Worm (Caenorhabditis elegans) whole organism, L1 larva: ENCODE measurements around the gene vrk-1.
A peak's percentile ranks its signal among the peaks of the same experiment; 100 is the strongest.

ENCODE experiments used
- F16B12.6 ChIP-seq: fragments of 150-350 bp; optimal IDR thresholded peaks from 2 replicates; lab custom pipeline; 2014; ENCODE audit warnings: missing biosample characterization, missing genetic modification characterization
- aha-1 ChIP-seq: fragments of 150-350 bp; optimal IDR thresholded peaks from 2 replicates; lab custom pipeline; 2014; ENCODE audit warnings: missing biosample characterization, missing genetic modification characterization
- alr-1 ChIP-seq: fragments of 200-800 bp; sonication (Bioruptor generic); optimal IDR thresholded peaks from 2 replicates; lab custom pipeline; 2018; ENCODE audit warnings: borderline replicate concordance, mild to moderate bottlenecking, missing genetic modification characterization, missing compliant biosample characterization
- blmp-1 ChIP-seq: fragments of 150-350 bp; optimal IDR thresholded peaks from 2 replicates; lab custom pipeline; 2014; ENCODE audit warnings: missing biosample characterization, missing genetic modification characterization
- ceh-82 ChIP-seq, 3 experiments: fragments of 150-350 bp in 1 of 3; sonication (generic microtip) in 2 of 3; optimal IDR thresholded peaks; 2 replicates each; lab custom pipeline; 2014 to 2017; ENCODE audit warnings: missing biosample characterization in 3 of 3, missing genetic modification characterization in 3 of 3
- dsc-1 ChIP-seq: sonication (generic microtip); optimal IDR thresholded peaks from 2 replicates; lab custom pipeline; 2016; ENCODE audit warnings: mild to moderate bottlenecking, missing genetic modification characterization, missing compliant biosample characterization
- efl-1 ChIP-seq, 4 experiments: fragments of 150-350 bp; optimal IDR thresholded peaks in 3 of 4; peaks in 1 of 4; 1 replicate in 1 of 4; 2 replicates in 3 of 4; lab custom pipeline; 2014; ENCODE audit warnings: missing biosample characterization in 2 of 4, missing genetic modification characterization in 2 of 4, missing genetic modification reagents in 2 of 4
- egl-13 ChIP-seq: sonication (generic microtip); optimal IDR thresholded peaks from 2 replicates; lab custom pipeline; 2016; ENCODE audit warnings: missing genotype, missing genetic modification reagents, missing genetic modification characterization, missing compliant biosample characterization
- fkh-10 ChIP-seq: sonication (generic microtip); optimal IDR thresholded peaks from 2 replicates; lab custom pipeline; 2017; ENCODE audit warnings: missing biosample characterization, missing genetic modification reagents, missing genetic modification characterization
- fkh-8 ChIP-seq: sonication (generic microtip); optimal IDR thresholded peaks from 2 replicates; lab custom pipeline; 2016; ENCODE audit warnings: mild to moderate bottlenecking, missing genetic modification characterization, missing compliant biosample characterization
- hlh-17 ChIP-seq: fragments of 200-800 bp; sonication (Bioruptor generic); optimal IDR thresholded peaks from 2 replicates; lab custom pipeline; 2018; ENCODE audit warnings: missing genetic modification characterization, mild to moderate bottlenecking, missing compliant biosample characterization, moderate library complexity, borderline replicate concordance
- hpl-2 ChIP-seq: fragments of 150-350 bp; optimal IDR thresholded peaks from 2 replicates; lab custom pipeline; 2014; ENCODE audit warnings: missing biosample characterization, missing genetic modification reagents, missing genetic modification characterization
- lin-13 ChIP-seq: fragments of 150-350 bp; optimal IDR thresholded peaks from 2 replicates; lab custom pipeline; 2014; ENCODE audit warnings: missing biosample characterization, missing genetic modification reagents, missing genetic modification characterization
- lin-14 ChIP-seq: fragments of 200-800 bp; sonication (Bioruptor generic); optimal IDR thresholded peaks from 2 replicates; lab custom pipeline; 2018; ENCODE audit warnings: mild to moderate bottlenecking, missing genetic modification characterization, moderate library complexity, missing compliant biosample characterization
- lin-15B ChIP-seq: fragments of 150-350 bp; sonication (generic microtip); optimal IDR thresholded peaks from 3 replicates; lab custom pipeline; 2014; ENCODE audit warnings: missing biosample characterization, missing genetic modification characterization
- lin-35 ChIP-seq, 2 experiments: fragments of 150-350 bp; optimal IDR thresholded peaks; 2 replicates each; lab custom pipeline; 2014; ENCODE audit warnings: missing biosample characterization in 2 of 2, missing genetic modification characterization in 2 of 2, missing genetic modification reagents in 2 of 2
- lsy-2 ChIP-seq, 2 experiments: fragments of 150-350 bp; optimal IDR thresholded peaks; 2 replicates each; lab custom pipeline; 2014; ENCODE audit warnings: missing biosample characterization in 2 of 2, missing genetic modification characterization in 2 of 2
- mef-2 ChIP-seq: fragments of 150-350 bp; optimal IDR thresholded peaks from 2 replicates; lab custom pipeline; 2014; ENCODE audit warnings: missing biosample characterization, missing genetic modification characterization
- mep-1 ChIP-seq: fragments of 150-350 bp; optimal IDR thresholded peaks from 2 replicates; lab custom pipeline; 2014; ENCODE audit warnings: missing biosample characterization, missing genetic modification characterization
- nhr-47 ChIP-seq: sonication (generic microtip); optimal IDR thresholded peaks from 2 replicates; lab custom pipeline; 2016; ENCODE audit warnings: mild to moderate bottlenecking, missing genetic modification characterization, moderate library complexity, missing compliant biosample characterization
- nhr-71 ChIP-seq: sonication (generic microtip); optimal IDR thresholded peaks from 2 replicates; lab custom pipeline; 2016; ENCODE audit warnings: mild to moderate bottlenecking, missing genetic modification characterization, moderate library complexity, missing compliant biosample characterization
- nhr-84 ChIP-seq: sonication (generic microtip); optimal IDR thresholded peaks from 2 replicates; lab custom pipeline; 2017; ENCODE audit warnings: missing biosample characterization, missing genetic modification characterization
- nhr-85 ChIP-seq: sonication (generic microtip); peaks from one replicate; lab custom pipeline; 2016; ENCODE audit warnings: missing genetic modification characterization, inconsistent platforms, missing compliant biosample characterization
- pag-3 ChIP-seq: sonication (generic microtip); optimal IDR thresholded peaks from 2 replicates; lab custom pipeline; 2017; ENCODE audit warnings: missing genetic modification characterization, mild to moderate bottlenecking, missing compliant biosample characterization, antibody characterized with exemption, borderline replicate concordance; ENCODE audit not compliant: insufficient read depth
- pqm-1 ChIP-seq: sonication (generic microtip); optimal IDR thresholded peaks from 3 replicates; lab custom pipeline; 2017; ENCODE audit warnings: missing biosample characterization, missing genetic modification characterization
- rnt-1 ChIP-seq: sonication (generic microtip); optimal IDR thresholded peaks from 2 replicates; lab custom pipeline; 2016; ENCODE audit warnings: mild to moderate bottlenecking, missing genetic modification characterization, moderate library complexity, missing compliant biosample characterization
- snu-23 ChIP-seq: sonication (generic microtip); optimal IDR thresholded peaks from 2 replicates; lab custom pipeline; 2016; ENCODE audit warnings: missing genetic modification characterization, missing compliant biosample characterization
- sup-37 ChIP-seq: fragments of 200-800 bp; sonication (Bioruptor generic); optimal IDR thresholded peaks from 2 replicates; lab custom pipeline; 2018; ENCODE audit warnings: mild to moderate bottlenecking, missing genetic modification characterization, missing compliant biosample characterization
- swsn-7 ChIP-seq: sonication (generic microtip); optimal IDR thresholded peaks from 2 replicates; lab custom pipeline; 2016; ENCODE audit warnings: missing genetic modification characterization, missing compliant biosample characterization
- tlp-1 ChIP-seq: fragments of 150-350 bp; optimal IDR thresholded peaks from 2 replicates; lab custom pipeline; 2014; ENCODE audit warnings: missing biosample characterization, missing genetic modification characterization
- xbp-1 ChIP-seq: sonication (generic microtip); optimal IDR thresholded peaks from 2 replicates; lab custom pipeline; 2016; ENCODE audit warnings: missing genetic modification characterization, missing compliant biosample characterization
- ztf-4 ChIP-seq: fragments of 150-350 bp; optimal IDR thresholded peaks from 2 replicates; lab custom pipeline; 2014; ENCODE audit warnings: missing biosample characterization, missing genetic modification characterization

The vrk-1 gene

DNA sequence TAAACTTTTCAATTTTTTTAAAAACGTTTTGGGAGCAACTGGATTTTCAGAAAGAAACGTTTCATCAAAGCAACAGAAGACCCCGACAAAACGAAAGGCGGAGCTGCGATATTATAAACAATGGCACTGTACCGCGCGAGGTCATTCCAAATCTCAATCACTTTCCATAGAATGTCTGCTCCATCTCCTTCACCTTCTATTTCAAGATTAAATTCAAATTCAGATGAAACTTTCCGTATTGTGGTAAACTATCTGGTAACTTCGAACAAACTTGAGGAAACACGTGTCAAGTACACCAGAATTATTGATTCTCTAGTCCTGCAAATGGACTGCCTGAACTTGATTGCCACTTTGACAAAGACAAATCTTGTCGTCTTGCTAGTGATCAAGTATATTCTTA is 19.0 kb downstream of the vrk-1 start, which contains the start of gene F28B12.6:
F28B12.6 (plus strand) TSS at position 49 of the 400 bp plus-strand sequence.
- TF ChIP-seq rnt-1: peak; percentile 18
- TF ChIP-seq nhr-85 (tag; lab: Kevin White, UChicago): peak; percentile 3
- TF ChIP-seq xbp-1: no peak
- TF ChIP-seq ztf-4 (tag; lab: Kevin White, UChicago): peak; percentile 8
- no peak for TF ChIP-seq swsn-7 (tag; lab: Kevin White, UChicago)
- TF ChIP-seq efl-1 (optimal IDR thresholded peaks at IDR 0.05; lab: Kevin White, UChicago): no peak
- peak in 1 of 2 experiments; percentile 56 for TF ChIP-seq efl-1 (GFP tag; optimal IDR thresholded peaks at IDR 0.05 in 1 of 2; lab: Kevin White, UChicago)

DNA sequence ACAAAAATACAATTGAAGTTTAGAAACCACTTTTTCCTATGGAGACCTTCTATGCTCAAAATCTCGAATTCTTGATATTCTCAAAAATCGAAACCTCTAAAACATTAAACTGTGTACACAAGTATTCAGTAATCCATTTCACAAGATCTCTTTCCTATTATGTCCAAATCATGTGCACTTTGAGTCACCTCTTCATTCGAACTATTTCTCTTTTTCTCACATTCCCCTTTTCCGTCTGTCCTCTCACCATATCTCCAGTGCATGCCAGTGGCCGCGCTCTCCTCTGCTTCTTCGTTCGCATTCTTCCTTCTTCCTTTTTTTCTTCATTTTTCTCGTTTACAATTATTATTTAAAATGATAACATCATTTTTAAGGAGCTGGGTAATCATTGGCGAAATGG is 20.8 kb downstream of the vrk-1 start, which contains the start of gene F28B12.1:
F28B12.1 (plus strand) TSS at position 335 of the 400 bp plus-strand sequence.
- TF ChIP-seq blmp-1: peak; percentile 0
- TF ChIP-seq nhr-71 (tag; lab: Kevin White, UChicago): peak; percentile 43
- TF ChIP-seq lsy-2 (tag; optimal IDR thresholded peaks at IDR 0.05; lab: Kevin White, UChicago): peak in 1 of 2 experiments; percentile 21
- TF ChIP-seq mef-2 (tag; lab: Kevin White, UChicago): no peak
- TF ChIP-seq ceh-82 (tag; optimal IDR thresholded peaks at IDR 0.05; lab: Kevin White, UChicago): no peak
- no peak for TF ChIP-seq egl-13 (tag; lab: Kevin White, UChicago)
- TF ChIP-seq nhr-47 (tag; lab: Kevin White, UChicago): peak; percentile 21
- peak; percentile 12 for TF ChIP-seq snu-23
- peak in 1 of 2 experiments; percentile 9 for TF ChIP-seq efl-1 (optimal IDR thresholded peaks at IDR 0.05; lab: Kevin White, UChicago)
- TF ChIP-seq efl-1 (GFP tag; optimal IDR thresholded peaks at IDR 0.05 in 1 of 2; lab: Kevin White, UChicago): no peak
- TF ChIP-seq lin-14 (GFP tag; lab: Kevin White, UChicago): peak; percentile 54
- TF ChIP-seq nhr-84 (tag; lab: Kevin White, UChicago): no peak
- TF ChIP-seq swsn-7 (tag; lab: Kevin White, UChicago): no peak
- peak; percentile 44 for TF ChIP-seq mep-1 (tag; lab: Kevin White, UChicago)
- TF ChIP-seq fkh-8: peak; percentile 86
- TF ChIP-seq dsc-1 (tag; lab: Kevin White, UChicago): peak; percentile 65
- TF ChIP-seq F16B12.6 (tag; lab: Kevin White, UChicago): no peak

DNA sequence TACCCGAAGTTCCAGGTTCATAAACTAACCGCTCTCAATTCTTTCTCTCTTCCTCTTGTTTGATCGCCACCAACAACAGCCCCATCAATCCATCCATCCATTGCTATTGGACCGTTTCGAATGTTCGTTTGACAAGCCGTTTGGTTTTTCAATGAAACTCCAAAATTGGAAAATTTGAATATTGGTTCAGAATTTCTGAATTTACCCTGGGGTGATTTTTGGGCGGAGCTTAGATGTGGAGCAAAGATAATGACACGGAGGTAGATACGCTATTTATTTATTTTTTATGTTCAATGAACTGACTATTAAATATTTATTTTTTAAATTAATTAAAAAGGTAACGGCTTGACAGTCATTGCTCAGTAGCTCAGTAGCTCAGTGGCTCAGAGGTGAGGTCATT is 22.5 kb downstream of the vrk-1 start, which contains the start of gene B0034.2:
B0034.2 (minus strand) TSS at position 101 of the 400 bp plus-strand sequence.
- TF ChIP-seq aha-1 (tag; lab: Kevin White, UChicago): no peak
- TF ChIP-seq lin-13 (GFP tag; lab: Kevin White, UChicago): no peak
- TF ChIP-seq F16B12.6 (tag; lab: Kevin White, UChicago): no peak
- TF ChIP-seq pqm-1 (tag; lab: Kevin White, UChicago): no peak
- no peak for TF ChIP-seq hpl-2 (GFP tag; lab: Kevin White, UChicago)
- no peak for TF ChIP-seq pag-3 (tag; lab: Kevin White, UChicago)
- TF ChIP-seq alr-1 (tag; lab: Kevin White, UChicago): no peak
- TF ChIP-seq nhr-85 (tag; lab: Kevin White, UChicago): no peak
- no peak for TF ChIP-seq lin-15B (tag; lab: Kevin White, UChicago)
- no peak for TF ChIP-seq tlp-1 (tag; lab: Kevin White, UChicago)
- TF ChIP-seq hlh-17 (GFP tag; lab: Kevin White, UChicago): no peak
- no peak for TF ChIP-seq sup-37

DNA sequence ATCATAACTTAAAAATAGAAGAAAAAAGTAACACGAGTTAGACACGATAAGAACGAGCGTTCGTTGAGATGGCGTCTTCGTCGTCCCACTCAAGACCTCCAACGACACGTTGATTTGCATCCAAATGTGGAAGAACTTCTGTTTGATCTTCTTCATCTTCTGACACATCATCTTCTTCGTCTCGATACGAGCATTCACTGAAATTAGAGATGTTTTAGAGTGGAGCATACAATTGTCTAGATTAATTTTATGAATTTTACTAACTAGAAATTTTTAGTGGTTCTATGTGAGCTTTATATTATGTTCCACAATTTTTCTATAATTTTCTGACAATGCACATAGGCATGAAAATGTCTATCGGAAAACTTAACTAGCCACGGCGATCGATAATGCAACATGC is 24.1 kb downstream of the vrk-1 start:
- no peak for TF ChIP-seq sup-37
- TF ChIP-seq efl-1 (optimal IDR thresholded peaks at IDR 0.05; lab: Kevin White, UChicago): no peak
- peak in 1 of 2 experiments; percentile 83 for TF ChIP-seq efl-1 (GFP tag; optimal IDR thresholded peaks at IDR 0.05 in 1 of 2; lab: Kevin White, UChicago)
- TF ChIP-seq lin-35 (GFP tag; optimal IDR thresholded peaks at IDR 0.05; lab: Kevin White, UChicago): no peak

DNA sequence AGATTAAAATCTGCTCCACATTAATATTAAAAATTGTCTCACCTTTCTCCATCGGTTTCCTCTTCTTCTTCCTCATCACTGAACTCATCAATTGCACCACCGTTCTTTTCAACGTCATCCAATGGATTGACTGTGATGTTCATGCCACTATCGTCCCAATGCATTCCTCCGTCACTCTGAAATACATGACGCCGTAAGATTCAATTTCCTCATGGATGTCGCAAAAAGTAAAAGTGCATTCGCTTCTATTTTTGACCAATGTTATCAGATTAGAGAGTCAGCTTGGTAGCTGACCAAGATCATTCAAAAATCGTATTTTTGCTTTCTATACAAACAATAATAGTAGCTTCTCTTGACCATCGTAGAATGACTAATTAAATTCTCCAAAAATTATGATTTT is 24.7 kb downstream of the vrk-1 start:
- TF ChIP-seq hlh-17 (GFP tag; lab: Kevin White, UChicago): no peak
- peak; percentile 70 for TF ChIP-seq fkh-10
